Worm (Caenorhabditis elegans) whole organism, late embryonic: ENCODE data around the gene D1044.1.

ENCODE experiments used
- F13H6.1 ChIP-seq: sonication (generic microtip); optimal IDR thresholded peaks from 2 replicates; lab custom pipeline; 2016; ENCODE audit warnings: missing genetic modification characterization, missing compliant biosample characterization
- T23F11.4 ChIP-seq: fragments of 200-800 bp; sonication (Bioruptor generic); optimal IDR thresholded peaks from 2 replicates; lab custom pipeline; 2018; ENCODE audit warnings: mild to moderate bottlenecking, missing genetic modification characterization, missing compliant biosample characterization
- ama-1 ChIP-seq: fragments of 150-350 bp; optimal IDR thresholded peaks from 2 replicates; lab custom pipeline; 2014
- ceh-6 ChIP-seq: fragments of 200-800 bp; sonication (Bioruptor generic); optimal IDR thresholded peaks from 2 replicates; lab custom pipeline; 2018; ENCODE audit warnings: mild to moderate bottlenecking, missing genetic modification characterization, missing compliant biosample characterization
- dmd-4 ChIP-seq: sonication (generic microtip); optimal IDR thresholded peaks from 2 replicates; lab custom pipeline; 2016; ENCODE audit warnings: borderline replicate concordance, missing genetic modification characterization, missing compliant biosample characterization
- eyg-1 ChIP-seq: sonication (generic microtip); optimal IDR thresholded peaks from 2 replicates; lab custom pipeline; 2016; ENCODE audit warnings: missing genotype, missing genetic modification characterization, missing compliant biosample characterization
- fax-1 ChIP-seq: sonication (generic microtip); optimal IDR thresholded peaks from 2 replicates; lab custom pipeline; 2016; ENCODE audit warnings: missing genotype, missing genetic modification characterization, missing compliant biosample characterization
- hlh-8 ChIP-seq: sonication (generic microtip); optimal IDR thresholded peaks from 2 replicates; lab custom pipeline; 2016; ENCODE audit warnings: missing genotype, missing genetic modification characterization, missing compliant biosample characterization
- nfya-1 ChIP-seq: sonication (generic microtip); optimal IDR thresholded peaks from 2 replicates; lab custom pipeline; 2017; ENCODE audit warnings: missing genetic modification characterization, mild to moderate bottlenecking, missing compliant biosample characterization, antibody characterized with exemption, moderate library complexity
- pax-1 ChIP-seq: fragments of 150-350 bp; optimal IDR thresholded peaks from 2 replicates; lab custom pipeline; 2014; ENCODE audit warnings: missing biosample characterization, missing genetic modification characterization
- pha-2 ChIP-seq: sonication (generic microtip); optimal IDR thresholded peaks from 2 replicates; lab custom pipeline; 2017; ENCODE audit warnings: mild to moderate bottlenecking, missing genetic modification characterization, missing compliant biosample characterization
- rnt-1 ChIP-seq: sonication (generic microtip); optimal IDR thresholded peaks from 2 replicates; lab custom pipeline; 2016; ENCODE audit warnings: missing genetic modification characterization, missing compliant biosample characterization
- tbx-2 ChIP-seq: sonication (generic microtip); optimal IDR thresholded peaks from 2 replicates; lab custom pipeline; 2016; ENCODE audit warnings: missing genetic modification characterization, missing compliant biosample characterization
- unc-86 ChIP-seq: sonication (generic microtip); optimal IDR thresholded peaks from 2 replicates; lab custom pipeline; 2016; ENCODE audit warnings: missing genetic modification characterization, missing compliant biosample characterization

DNA sequence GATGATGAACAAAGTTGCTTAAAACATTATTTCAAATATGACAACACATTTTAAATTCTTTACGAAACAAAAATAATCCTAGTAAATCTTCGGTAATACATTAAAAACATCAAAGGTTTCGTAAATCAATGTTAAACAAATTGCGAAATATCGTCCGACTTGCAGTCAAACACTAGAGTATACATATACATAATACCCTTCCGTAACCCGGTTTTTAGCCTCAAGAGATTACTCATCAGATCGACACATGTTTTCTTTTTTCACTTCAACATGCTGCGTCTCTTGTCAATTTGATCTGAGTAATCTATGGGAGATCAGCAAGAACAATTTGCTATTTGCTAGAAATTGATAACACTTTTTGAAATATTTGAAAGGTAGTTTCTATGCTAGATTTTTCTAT, 2.2 kb downstream of the D1044.1 start:
- TF ChIP-seq eyg-1 (no peak), pax-1 (tag; lab: Kevin White, UChicago) (no peak), T23F11.4 (no peak), ama-1 (lab: Kevin White, UChicago) (no peak), unc-86 (tag; lab: Kevin White, UChicago) (no peak), hlh-8 (tag; lab: Kevin White, UChicago) (no peak), dmd-4 (tag; lab: Kevin White, UChicago) (no peak), nfya-1 (tag; lab: Kevin White, UChicago) (no peak), fax-1 (tag; lab: Kevin White, UChicago) (no peak), pha-2 (tag; lab: Kevin White, UChicago) (no peak), tbx-2 (tag; lab: Kevin White, UChicago) (no peak), F13H6.1 (tag; lab: Kevin White, UChicago) (no peak), rnt-1 (tag; lab: Kevin White, UChicago) (no peak), ceh-6 (GFP tag; lab: Kevin White, UChicago) (no peak)
